Fruit fly (Drosophila melanogaster) whole organism, adult: ENCODE results near the gene CG32079.
A peak's percentile ranks its signal among the peaks of the same experiment; 100 is the strongest.

Experiments used
- CG11617 ChIP-seq: fragments of 200-800 bp; sonication (Bioruptor generic); optimal IDR thresholded peaks from 2 replicates; lab custom pipeline; 2017; ENCODE audit warnings: mild to moderate bottlenecking, missing biosample characterization, missing genetic modification reagents, missing genetic modification characterization
- CG12768 ChIP-seq: fragments of 200-800 bp; sonication (Bioruptor generic); optimal IDR thresholded peaks from 2 replicates; lab custom pipeline; 2017; ENCODE audit warnings: missing biosample characterization, missing genetic modification characterization, mild to moderate bottlenecking, moderate library complexity, missing genetic modification reagents
- CG14711 ChIP-seq: fragments of 200-800 bp; sonication (Bioruptor generic); optimal IDR thresholded peaks from 2 replicates; lab custom pipeline; 2018; ENCODE audit warnings: missing biosample characterization, mild to moderate bottlenecking, missing genetic modification characterization, moderate library complexity
- CG1620 ChIP-seq: fragments of 200-800 bp; sonication (Bioruptor generic); optimal IDR thresholded peaks from 2 replicates; lab custom pipeline; 2016; ENCODE audit warnings: missing biosample characterization, missing genetic modification characterization
- CG5204 ChIP-seq: fragments of 200-800 bp; sonication (Bioruptor generic); optimal IDR thresholded peaks from 2 replicates; lab custom pipeline; 2016; ENCODE audit warnings: missing biosample characterization, missing genetic modification characterization
- Clk ChIP-seq: fragments of 200-800 bp; sonication (Bioruptor generic); optimal IDR thresholded peaks from 2 replicates; lab custom pipeline; 2017; ENCODE audit warnings: missing biosample characterization, missing genetic modification characterization
- Crg-1 ChIP-seq: fragments of 200-800 bp; sonication (Bioruptor generic); optimal IDR thresholded peaks from 2 replicates; lab custom pipeline; 2016; ENCODE audit warnings: missing biosample characterization, missing genetic modification characterization
- Mnt ChIP-seq: fragments of 200-800 bp; sonication (Bioruptor generic); optimal IDR thresholded peaks from 2 replicates; lab custom pipeline; 2016; ENCODE audit warnings: missing biosample characterization, mild to moderate bottlenecking, missing genetic modification characterization
- kay ChIP-seq: fragments of 200-800 bp; sonication (Bioruptor generic); peaks from one replicate; lab custom pipeline; 2016; ENCODE audit warnings: missing biosample characterization, missing genetic modification characterization, borderline replicate concordance
- ovo ChIP-seq: fragments of 200-800 bp; sonication (Bioruptor generic); optimal IDR thresholded peaks from 2 replicates; lab custom pipeline; 2016; ENCODE audit warnings: missing biosample characterization, missing genetic modification characterization
- tj ChIP-seq: fragments of 200-800 bp; sonication (Bioruptor generic); optimal IDR thresholded peaks from 3 replicates; lab custom pipeline; 2017; ENCODE audit warnings: missing biosample characterization, mild to moderate bottlenecking, missing genetic modification characterization, moderate library complexity
- toe ChIP-seq: fragments of 200-800 bp; sonication (Bioruptor generic); optimal IDR thresholded peaks from 2 replicates; lab custom pipeline; 2016; ENCODE audit warnings: missing biosample characterization, missing genetic modification characterization

- TF ChIP-seq CG1620 (GFP tag; lab: Kevin White, UChicago) (no peak), toe (GFP tag; lab: Kevin White, UChicago) (no peak), kay (GFP tag; lab: Kevin White, UChicago) (no peak), CG14711 (tag; lab: Kevin White, UChicago) (no peak), Crg-1 (GFP tag; lab: Kevin White, UChicago) (no peak), CG5204 (GFP tag; lab: Kevin White, UChicago) (no peak), Mnt (GFP tag; lab: Kevin White, UChicago) (no peak), CG12768 (GFP tag; lab: Kevin White, UChicago) (no peak), ovo (GFP tag; lab: Kevin White, UChicago) (no peak), CG11617 (GFP tag; lab: Kevin White, UChicago) (no peak), tj (peak; percentile 99), Clk (no peak)
These were observed 19.6 kb downstream of the CG32079 start for dm6 chr3L:11045009-11045408.
